Worm (Caenorhabditis elegans) whole organism, L1 larva: ENCODE results near the gene F44B9.10.

Source experiments
- C16A3.4 ChIP-seq: fragments of 150-350 bp; optimal IDR thresholded peaks from 2 replicates; lab custom pipeline; 2014; ENCODE audit warnings: missing biosample characterization, missing genetic modification characterization
- aly-2 ChIP-seq: fragments of 150-350 bp; optimal IDR thresholded peaks from 2 replicates; lab custom pipeline; 2014; ENCODE audit warnings: missing biosample characterization, missing genetic modification characterization
- ama-1 ChIP-seq: fragments of 150-350 bp; optimal IDR thresholded peaks from 2 replicates; lab custom pipeline; 2014
- blmp-1 ChIP-seq: fragments of 150-350 bp; optimal IDR thresholded peaks from 2 replicates; lab custom pipeline; 2014; ENCODE audit warnings: missing biosample characterization, missing genetic modification characterization
- ceh-63 ChIP-seq: fragments of 200-800 bp; sonication (Bioruptor generic); optimal IDR thresholded peaks from 2 replicates; lab custom pipeline; 2018; ENCODE audit warnings: mild to moderate bottlenecking, missing genetic modification characterization, missing compliant biosample characterization
- ceh-8 ChIP-seq: fragments of 200-800 bp; sonication (Bioruptor generic); optimal IDR thresholded peaks from 2 replicates; lab custom pipeline; 2018; ENCODE audit warnings: mild to moderate bottlenecking, missing genetic modification characterization, moderate library complexity, missing compliant biosample characterization
- ceh-82 ChIP-seq, 3 experiments: fragments of 150-350 bp in 1 of 3; sonication (generic microtip) in 2 of 3; optimal IDR thresholded peaks; 2 replicates each; lab custom pipeline; 2014 to 2017; ENCODE audit warnings: missing biosample characterization in 3 of 3, missing genetic modification characterization in 3 of 3
- ceh-88 ChIP-seq: fragments of 200-800 bp; sonication (Bioruptor generic); IDR thresholded peaks from 2 replicates; pipeline ENCODE4 v1.3.6; 2022; ENCODE audit warnings: missing genetic modification characterization, missing compliant biosample characterization
- ces-1 ChIP-seq: fragments of 150-350 bp; optimal IDR thresholded peaks from 2 replicates; lab custom pipeline; 2014; ENCODE audit warnings: missing biosample characterization, missing genetic modification reagents, missing genetic modification characterization
- dpl-1 ChIP-seq, 3 experiments: fragments of 150-350 bp in 2 of 3; sonication (generic microtip) in 1 of 3; optimal IDR thresholded peaks; 2 replicates each; lab custom pipeline; 2014 to 2017; ENCODE audit warnings: missing biosample characterization in 3 of 3, missing genetic modification characterization in 3 of 3, missing genetic modification reagents in 3 of 3
- efl-1 ChIP-seq, 4 experiments: fragments of 150-350 bp; optimal IDR thresholded peaks in 3 of 4; peaks in 1 of 4; 1 replicate in 1 of 4; 2 replicates in 3 of 4; lab custom pipeline; 2014; ENCODE audit warnings: missing biosample characterization in 2 of 4, missing genetic modification characterization in 2 of 4, missing genetic modification reagents in 2 of 4
- egl-13 ChIP-seq: sonication (generic microtip); optimal IDR thresholded peaks from 2 replicates; lab custom pipeline; 2016; ENCODE audit warnings: missing genotype, missing genetic modification reagents, missing genetic modification characterization, missing compliant biosample characterization
- egl-27 ChIP-seq, 2 experiments: fragments of 150-350 bp in 1 of 2; sonication (generic microtip); optimal IDR thresholded peaks; 3 replicates each; lab custom pipeline; 2017 to 2018; ENCODE audit warnings: missing biosample characterization in 2 of 2, missing genetic modification characterization in 2 of 2, missing genetic modification reagents in 2 of 2
- elt-2 ChIP-seq: sonication (generic microtip); optimal IDR thresholded peaks from 2 replicates; lab custom pipeline; 2016; ENCODE audit warnings: missing genetic modification characterization, mild to moderate bottlenecking, inconsistent platforms, missing compliant biosample characterization, missing genetic modification reagents
- fkh-10 ChIP-seq: sonication (generic microtip); optimal IDR thresholded peaks from 2 replicates; lab custom pipeline; 2017; ENCODE audit warnings: missing biosample characterization, missing genetic modification reagents, missing genetic modification characterization
- grh-1 ChIP-seq: fragments of 200-800 bp; sonication (Bioruptor generic); IDR thresholded peaks from 2 replicates; pipeline ENCODE4 v1.3.6; 2022; ENCODE audit warnings: missing genetic modification reagents, missing genetic modification characterization, missing compliant biosample characterization
- hpl-2 ChIP-seq: fragments of 150-350 bp; optimal IDR thresholded peaks from 2 replicates; lab custom pipeline; 2014; ENCODE audit warnings: missing biosample characterization, missing genetic modification reagents, missing genetic modification characterization
- irx-1 ChIP-seq: sonication (generic microtip); optimal IDR thresholded peaks from 2 replicates; lab custom pipeline; 2016; ENCODE audit warnings: missing genetic modification characterization, missing compliant biosample characterization
- isw-1 ChIP-seq: fragments of 200-800 bp; sonication (Bioruptor generic); IDR thresholded peaks from 2 replicates; pipeline ENCODE4 v1.3.6; 2022; ENCODE audit warnings: missing genetic modification characterization, missing compliant biosample characterization
- lin-14 ChIP-seq: fragments of 200-800 bp; sonication (Bioruptor generic); optimal IDR thresholded peaks from 2 replicates; lab custom pipeline; 2018; ENCODE audit warnings: mild to moderate bottlenecking, missing genetic modification characterization, moderate library complexity, missing compliant biosample characterization
- lsy-2 ChIP-seq, 2 experiments: fragments of 150-350 bp; optimal IDR thresholded peaks; 2 replicates each; lab custom pipeline; 2014; ENCODE audit warnings: missing biosample characterization in 2 of 2, missing genetic modification characterization in 2 of 2
- mab-9 ChIP-seq: fragments of 200-800 bp; sonication (Bioruptor generic); IDR thresholded peaks from 2 replicates; pipeline ENCODE4 v1.3.6; 2022; ENCODE audit warnings: missing genetic modification reagents, missing genetic modification characterization, missing compliant biosample characterization
- mdl-1 ChIP-seq, 2 experiments: fragments of 150-350 bp; optimal IDR thresholded peaks; 2 replicates each; lab custom pipeline; 2014 to 2017; ENCODE audit warnings: missing biosample characterization in 2 of 2, missing genetic modification characterization in 2 of 2, inconsistent platforms in 1 of 2
- mep-1 ChIP-seq: fragments of 150-350 bp; optimal IDR thresholded peaks from 2 replicates; lab custom pipeline; 2014; ENCODE audit warnings: missing biosample characterization, missing genetic modification characterization
- nhr-12 ChIP-seq: sonication (generic microtip); optimal IDR thresholded peaks from 2 replicates; lab custom pipeline; 2017; ENCODE audit warnings: missing biosample characterization, missing genetic modification characterization
- nhr-19 ChIP-seq: fragments of 200-800 bp; sonication (Bioruptor generic); conservative IDR thresholded peaks from 2 replicates; pipeline ENCODE4 v1.3.6; 2022; ENCODE audit warnings: missing genetic modification characterization, missing compliant biosample characterization
- nhr-28 ChIP-seq: fragments of 150-350 bp; optimal IDR thresholded peaks from 2 replicates; lab custom pipeline; 2014; ENCODE audit warnings: missing biosample characterization, missing genetic modification characterization
- nhr-47 ChIP-seq: sonication (generic microtip); optimal IDR thresholded peaks from 2 replicates; lab custom pipeline; 2016; ENCODE audit warnings: mild to moderate bottlenecking, missing genetic modification characterization, moderate library complexity, missing compliant biosample characterization
- nhr-85 ChIP-seq: sonication (generic microtip); peaks from one replicate; lab custom pipeline; 2016; ENCODE audit warnings: missing genetic modification characterization, inconsistent platforms, missing compliant biosample characterization
- pqm-1 ChIP-seq: sonication (generic microtip); optimal IDR thresholded peaks from 3 replicates; lab custom pipeline; 2017; ENCODE audit warnings: missing biosample characterization, missing genetic modification characterization
- snpc-4 ChIP-seq: fragments of 150-350 bp; optimal IDR thresholded peaks from 2 replicates; lab custom pipeline; 2014; ENCODE audit warnings: missing biosample characterization, missing genetic modification characterization
- sptf-1 ChIP-seq: fragments of 150-350 bp; optimal IDR thresholded peaks from 2 replicates; lab custom pipeline; 2014; ENCODE audit warnings: missing biosample characterization, missing genetic modification characterization
- sup-37 ChIP-seq: fragments of 200-800 bp; sonication (Bioruptor generic); optimal IDR thresholded peaks from 2 replicates; lab custom pipeline; 2018; ENCODE audit warnings: mild to moderate bottlenecking, missing genetic modification characterization, missing compliant biosample characterization
- swsn-7 ChIP-seq: sonication (generic microtip); optimal IDR thresholded peaks from 2 replicates; lab custom pipeline; 2016; ENCODE audit warnings: missing genetic modification characterization, missing compliant biosample characterization
- tbx-2 ChIP-seq: sonication (generic microtip); optimal IDR thresholded peaks from 2 replicates; lab custom pipeline; 2016; ENCODE audit warnings: missing genetic modification characterization, missing compliant biosample characterization
- tlp-1 ChIP-seq: fragments of 150-350 bp; optimal IDR thresholded peaks from 2 replicates; lab custom pipeline; 2014; ENCODE audit warnings: missing biosample characterization, missing genetic modification characterization
- unc-30 ChIP-seq: sonication (generic microtip); optimal IDR thresholded peaks from 2 replicates; lab custom pipeline; 2017; ENCODE audit warnings: missing biosample characterization, missing genetic modification characterization
- unc-62 ChIP-seq: fragments of 150-350 bp; optimal IDR thresholded peaks from 2 replicates; lab custom pipeline; 2014; ENCODE audit warnings: missing biosample characterization, missing genetic modification reagents, missing genetic modification characterization
- unc-98 ChIP-seq: fragments of 200-800 bp; sonication (Bioruptor generic); IDR thresholded peaks from 2 replicates; pipeline ENCODE4 v1.3.6; 2022; ENCODE audit warnings: missing genetic modification characterization, missing compliant biosample characterization
- vab-15 ChIP-seq: sonication (generic microtip); optimal IDR thresholded peaks from 2 replicates; lab custom pipeline; 2017; ENCODE audit warnings: missing genotype, mild to moderate bottlenecking, missing genetic modification characterization, missing compliant biosample characterization
- xbp-1 ChIP-seq: sonication (generic microtip); optimal IDR thresholded peaks from 2 replicates; lab custom pipeline; 2016; ENCODE audit warnings: missing genetic modification characterization, missing compliant biosample characterization
- zip-4 ChIP-seq: fragments of 200-800 bp; sonication (Bioruptor generic); optimal IDR thresholded peaks from 2 replicates; lab custom pipeline; 2018; ENCODE audit warnings: mild to moderate bottlenecking, missing genetic modification characterization, moderate library complexity, missing compliant biosample characterization
- ztf-11 ChIP-seq, 2 experiments: sonication (generic microtip); optimal IDR thresholded peaks; 2 replicates each; lab custom pipeline; 2016 to 2017; ENCODE audit warnings: missing genetic modification characterization in 2 of 2, missing biosample characterization in 1 of 2, missing compliant biosample characterization in 1 of 2

F44B9.10 gene

DNA sequence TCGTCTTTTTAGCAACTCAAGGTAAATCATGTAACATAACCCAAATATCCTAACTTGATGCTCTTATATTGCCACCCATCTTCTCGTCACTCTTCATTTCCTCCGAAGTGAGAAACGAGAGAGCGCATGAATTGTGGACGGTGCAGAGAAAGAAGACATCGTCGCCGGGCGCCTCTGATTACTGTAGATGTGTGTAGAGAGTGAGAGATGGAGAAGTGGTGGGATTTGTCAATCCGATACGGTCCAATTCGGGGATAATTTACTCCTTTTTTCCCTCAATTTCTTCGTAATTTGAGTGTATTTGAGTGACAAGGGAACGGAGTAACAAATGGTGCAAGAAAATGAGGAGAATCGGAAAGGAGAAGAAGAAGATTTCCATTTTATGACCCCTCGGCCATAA is 27.7 kb upstream of the F44B9.10 start:
- TF ChIP-seq xbp-1 (no peak), lsy-2 (tag; optimal IDR thresholded peaks at IDR 0.05; lab: Kevin White, UChicago) (peak in 1 of 2 experiments; percentile 16), blmp-1 (tag; lab: Kevin White, UChicago) (peak; percentile 8)
- TF ChIP-seq, all 84 proteins: peak for 2

DNA sequence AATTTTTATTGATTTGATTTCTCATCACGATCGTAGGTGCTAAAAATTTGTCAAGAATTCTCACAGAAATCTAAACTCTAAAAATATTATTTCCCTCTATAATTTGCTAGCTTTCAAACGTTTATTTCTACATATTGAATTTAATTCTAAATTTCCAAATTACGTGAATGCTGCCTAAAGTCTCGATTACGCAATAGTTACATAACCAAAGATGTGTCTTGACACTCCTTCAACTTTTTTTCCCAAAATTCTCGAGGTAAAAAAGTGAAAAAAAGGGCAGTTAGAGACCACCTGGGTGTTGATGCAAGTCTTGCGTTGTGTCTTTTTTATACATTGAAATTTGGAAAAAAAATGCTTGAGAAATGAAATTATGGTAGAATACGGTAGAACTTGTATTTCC is 18.4 kb upstream of the F44B9.10 start:
- TF ChIP-seq xbp-1 (no peak), snpc-4 (no peak), tbx-2 (no peak), zip-4 (GFP tag; lab: Kevin White, UChicago) (no peak), grh-1 (no peak), egl-13 (tag; lab: Kevin White, UChicago) (no peak), mab-9 (no peak), hpl-2 (GFP tag; lab: Kevin White, UChicago) (no peak), unc-62 (no peak), nhr-47 (tag; lab: Kevin White, UChicago) (no peak), mep-1 (tag; lab: Kevin White, UChicago) (no peak), elt-2 (no peak), pqm-1 (tag; lab: Kevin White, UChicago) (no peak), ces-1 (no peak), aly-2 (tag; lab: Kevin White, UChicago) (no peak), ceh-8 (no peak), dpl-1 (GFP tag; optimal IDR thresholded peaks at IDR 0.05; lab: Kevin White, UChicago) (no peak), ama-1 (lab: Kevin White, UChicago) (no peak), lin-14 (GFP tag; lab: Kevin White, UChicago) (no peak)

DNA sequence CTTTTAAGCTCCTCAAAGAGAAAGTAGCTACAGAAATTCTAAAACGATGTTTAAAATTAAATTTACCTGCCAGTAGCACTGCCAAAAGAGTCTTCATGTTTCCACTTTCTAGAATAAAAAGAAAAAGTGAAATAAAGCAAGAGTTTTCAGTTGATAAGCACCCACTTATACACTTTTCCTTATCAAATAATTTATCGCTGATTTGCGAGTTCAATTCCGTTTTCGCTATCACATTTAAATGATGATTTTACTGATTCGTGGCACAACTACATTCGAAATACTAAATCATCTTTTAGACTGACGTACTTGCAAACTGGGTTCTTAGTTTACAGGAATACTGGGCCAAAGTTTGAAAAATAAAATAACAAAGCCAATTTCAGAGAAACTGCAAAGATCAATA is 17.5 kb upstream of the F44B9.10 start, which contains the start of gene K12H4.7:
K12H4.7 (minus strand) TSS at position 138 of the 400 bp plus-strand sequence.
- TF ChIP-seq irx-1 (tag; lab: Kevin White, UChicago) (no peak), swsn-7 (tag; lab: Kevin White, UChicago) (no peak), tlp-1 (peak; percentile 51), C16A3.4 (tag; lab: Kevin White, UChicago) (no peak), mab-9 (no peak), elt-2 (peak; percentile 74), pqm-1 (tag; lab: Kevin White, UChicago) (peak; percentile 74), ceh-88 (no peak), egl-27 (tag; optimal IDR thresholded peaks at IDR 0.05; lab: Kevin White, UChicago) (no peak), efl-1 (optimal IDR thresholded peaks at IDR 0.05; lab: Kevin White, UChicago) (no peak), efl-1 (GFP tag; optimal IDR thresholded peaks at IDR 0.05 in 1 of 2; lab: Kevin White, UChicago) (peak in 1 of 2 experiments; percentile 61), nhr-85 (tag; lab: Kevin White, UChicago) (no peak)

DNA sequence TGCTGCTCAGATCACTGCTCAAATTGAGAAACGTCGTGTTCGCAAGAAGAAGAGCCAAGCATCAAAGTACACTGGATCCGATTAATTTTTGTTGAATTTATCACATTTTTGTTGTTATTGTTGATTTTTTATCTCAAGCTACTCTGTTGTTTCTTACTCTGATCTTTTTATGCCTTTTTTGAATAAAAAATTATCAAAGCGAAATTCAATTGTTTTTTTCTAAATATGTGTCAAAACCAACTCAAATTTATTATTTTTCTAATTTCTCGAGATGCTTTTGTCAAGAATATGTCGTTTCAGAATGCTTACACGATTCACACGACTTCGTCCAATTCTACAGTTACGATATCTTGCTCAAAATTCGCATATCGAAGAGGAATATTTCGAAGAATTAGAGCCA is 14.0 kb upstream of the F44B9.10 start, which contains the start of gene K12H4.2:
K12H4.2 (plus strand) TSS at position 301 of the 400 bp plus-strand sequence.
- TF ChIP-seq ceh-82 (tag; optimal IDR thresholded peaks at IDR 0.05; lab: Kevin White, UChicago) (no peak), ztf-11 (tag; optimal IDR thresholded peaks at IDR 0.05; lab: Kevin White, UChicago) (no peak), efl-1 (optimal IDR thresholded peaks at IDR 0.05; lab: Kevin White, UChicago) (no peak), efl-1 (GFP tag; optimal IDR thresholded peaks at IDR 0.05 in 1 of 2; lab: Kevin White, UChicago) (peak in 1 of 2 experiments; percentile 12), sup-37 (no peak)

DNA sequence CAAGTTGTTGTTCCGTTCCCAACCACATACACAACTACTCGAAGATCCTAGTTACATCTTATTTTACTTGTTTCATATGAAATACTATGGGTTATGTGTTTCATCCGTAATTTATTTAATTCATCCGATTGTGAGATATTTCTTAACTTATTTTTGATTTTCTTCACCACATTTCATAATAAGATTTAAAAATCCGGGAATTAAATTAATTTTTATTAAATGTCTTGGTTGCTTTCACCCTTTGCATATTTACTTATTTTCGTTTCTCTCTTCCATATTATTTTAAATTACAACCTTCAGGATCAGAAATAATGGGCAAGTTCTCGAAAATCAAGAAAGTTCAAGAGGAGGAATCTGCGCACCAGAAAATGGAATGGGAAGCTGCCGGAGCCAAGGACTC is 12.3 kb upstream of the F44B9.10 start, which contains the start of gene K12H4.3:
K12H4.3 (plus strand) TSS at position 301 of the 400 bp plus-strand sequence.
- no peak for TF ChIP-seq sptf-1 (tag; lab: Kevin White, UChicago)
- TF ChIP-seq nhr-12 (tag; lab: Kevin White, UChicago) = no peak
- TF ChIP-seq ces-1 = no peak
- TF ChIP-seq mdl-1 (tag; optimal IDR thresholded peaks at IDR 0.05; lab: Kevin White, UChicago) = no peak
- no peak for TF ChIP-seq tlp-1
- TF ChIP-seq nhr-28 = no peak
- no peak for TF ChIP-seq fkh-10 (GFP tag; lab: Kevin White, UChicago)
- no peak for TF ChIP-seq grh-1
- no peak for TF ChIP-seq unc-30
- no peak for TF ChIP-seq ceh-63 (GFP tag; lab: Kevin White, UChicago)
- TF ChIP-seq blmp-1 (tag; lab: Kevin White, UChicago) = no peak
- no peak for TF ChIP-seq isw-1 (GFP tag; lab: Robert Waterston, UW)
- no peak for TF ChIP-seq snpc-4
- TF ChIP-seq unc-98 (GFP tag; lab: Robert Waterston, UW) = no peak
- no peak for TF ChIP-seq vab-15 (tag; lab: Kevin White, UChicago)
- no peak for TF ChIP-seq xbp-1
- TF ChIP-seq nhr-19 = no peak
- TF ChIP-seq nhr-85 (tag; lab: Kevin White, UChicago) = no peak
- TF ChIP-seq, all 84 proteins: peak for 0
